Worm (Caenorhabditis elegans) whole organism, L3 larva: ENCODE results near the gene math-48.

Experiments used
- R02D3.7 ChIP-seq: fragments of 150-350 bp; optimal IDR thresholded peaks from 2 replicates; lab custom pipeline; 2014; ENCODE audit warnings: missing biosample characterization, missing genetic modification characterization
- ZK546.5 ChIP-seq: sonication (generic microtip); optimal IDR thresholded peaks from 2 replicates; lab custom pipeline; 2017; ENCODE audit warnings: missing biosample characterization, missing genetic modification characterization
- ama-1 ChIP-seq: fragments of 150-350 bp; optimal IDR thresholded peaks from 2 replicates; lab custom pipeline; 2018
- ceh-16 ChIP-seq: sonication (generic microtip); optimal IDR thresholded peaks from 2 replicates; lab custom pipeline; 2017; ENCODE audit warnings: missing biosample characterization, missing genetic modification characterization
- ceh-28 ChIP-seq: fragments of 150-350 bp; optimal IDR thresholded peaks from 2 replicates; lab custom pipeline; 2014; ENCODE audit warnings: missing biosample characterization, missing genetic modification reagents, missing genetic modification characterization
- ceh-82 ChIP-seq: fragments of 150-350 bp; optimal IDR thresholded peaks from 2 replicates; lab custom pipeline; 2014; ENCODE audit warnings: missing biosample characterization, missing genetic modification characterization
- ceh-9 ChIP-seq: sonication (generic microtip); optimal IDR thresholded peaks from 2 replicates; lab custom pipeline; 2018; ENCODE audit warnings: missing biosample characterization, missing genetic modification characterization
- daf-12 ChIP-seq: fragments of 150-350 bp; optimal IDR thresholded peaks from 2 replicates; lab custom pipeline; 2014; ENCODE audit warnings: missing biosample characterization, missing genetic modification reagents, missing genetic modification characterization
- egl-27 ChIP-seq: sonication (generic microtip); optimal IDR thresholded peaks from 4 replicates; lab custom pipeline; 2017; ENCODE audit warnings: missing biosample characterization, missing genetic modification reagents, missing genetic modification characterization
- egl-5 ChIP-seq: fragments of 150-350 bp; optimal IDR thresholded peaks from 2 replicates; lab custom pipeline; 2017; ENCODE audit warnings: missing biosample characterization, missing genetic modification reagents, missing genetic modification characterization, inconsistent platforms
- elt-1 ChIP-seq: fragments of 150-350 bp; optimal IDR thresholded peaks from 2 replicates; lab custom pipeline; 2014; ENCODE audit warnings: missing biosample characterization, missing genetic modification characterization
- elt-2 ChIP-seq: sonication (generic microtip); optimal IDR thresholded peaks from 2 replicates; lab custom pipeline; 2016; ENCODE audit warnings: missing genetic modification reagents, mild to moderate bottlenecking, missing genetic modification characterization, missing compliant biosample characterization
- elt-3 ChIP-seq, 3 experiments: fragments of 150-350 bp in 1 of 3; sonication (generic microtip) in 2 of 3; optimal IDR thresholded peaks; 2 replicates in 2 of 3; 4 replicates in 1 of 3; lab custom pipeline; 2014 to 2017; ENCODE audit warnings: missing biosample characterization in 3 of 3, missing genetic modification characterization in 3 of 3
- eor-1 ChIP-seq, 2 experiments: fragments of 150-350 bp; optimal IDR thresholded peaks; 2 replicates each; lab custom pipeline; 2014 to 2018; ENCODE audit warnings: missing biosample characterization in 2 of 2, missing genetic modification characterization in 2 of 2
- fkh-10 ChIP-seq: sonication (generic microtip); optimal IDR thresholded peaks from 2 replicates; lab custom pipeline; 2017; ENCODE audit warnings: missing biosample characterization, missing genetic modification reagents, missing genetic modification characterization
- fkh-2 ChIP-seq: fragments of 150-350 bp; optimal IDR thresholded peaks from 2 replicates; lab custom pipeline; 2014; ENCODE audit warnings: missing biosample characterization, missing genetic modification reagents, missing genetic modification characterization
- fos-1 ChIP-seq: fragments of 150-350 bp; optimal IDR thresholded peaks from 2 replicates; lab custom pipeline; 2014; ENCODE audit warnings: missing biosample characterization, missing genetic modification characterization
- hmg-11 ChIP-seq: sonication (generic microtip); optimal IDR thresholded peaks from 2 replicates; lab custom pipeline; 2016; ENCODE audit warnings: missing genetic modification characterization, missing compliant biosample characterization
- lsy-12 ChIP-seq: sonication (generic microtip); optimal IDR thresholded peaks from 2 replicates; lab custom pipeline; 2016; ENCODE audit warnings: mild to moderate bottlenecking, missing genetic modification characterization, missing compliant biosample characterization
- mdl-1 ChIP-seq: fragments of 150-350 bp; optimal IDR thresholded peaks from 2 replicates; lab custom pipeline; 2014; ENCODE audit warnings: missing biosample characterization, missing genetic modification characterization
- mml-1 ChIP-seq: fragments of 150-350 bp; sonication (generic microtip); optimal IDR thresholded peaks from 3 replicates; lab custom pipeline; 2014; ENCODE audit warnings: missing biosample characterization, missing genetic modification characterization
- nfya-1 ChIP-seq: sonication (generic microtip); optimal IDR thresholded peaks from 2 replicates; lab custom pipeline; 2017; ENCODE audit warnings: missing genetic modification characterization, mild to moderate bottlenecking, missing compliant biosample characterization, antibody characterized with exemption, moderate library complexity; ENCODE audit not compliant: insufficient read depth
- nhr-11 ChIP-seq: fragments of 150-350 bp; optimal IDR thresholded peaks from 2 replicates; lab custom pipeline; 2014; ENCODE audit warnings: missing biosample characterization, missing genetic modification characterization
- nhr-12 ChIP-seq: fragments of 150-350 bp; optimal IDR thresholded peaks from 2 replicates; lab custom pipeline; 2014; ENCODE audit warnings: missing biosample characterization, missing genetic modification characterization
- nhr-23 ChIP-seq: fragments of 150-350 bp; optimal IDR thresholded peaks from 2 replicates; lab custom pipeline; 2014; ENCODE audit warnings: missing biosample characterization, missing genetic modification reagents, missing genetic modification characterization
- nhr-237 ChIP-seq: fragments of 150-350 bp; optimal IDR thresholded peaks from 2 replicates; lab custom pipeline; 2014; ENCODE audit warnings: missing biosample characterization, missing genetic modification characterization
- nhr-28 ChIP-seq: fragments of 150-350 bp; optimal IDR thresholded peaks from 2 replicates; lab custom pipeline; 2014; ENCODE audit warnings: missing biosample characterization, missing genetic modification characterization
- pha-4 ChIP-seq: fragments of 150-350 bp; optimal IDR thresholded peaks from 2 replicates; lab custom pipeline; 2014; ENCODE audit warnings: missing biosample characterization, missing genetic modification reagents, missing genetic modification characterization
- pqm-1 ChIP-seq: fragments of 150-350 bp; optimal IDR thresholded peaks from 2 replicates; lab custom pipeline; 2017; ENCODE audit warnings: missing biosample characterization, missing genetic modification characterization, inconsistent platforms
- sea-2 ChIP-seq: fragments of 150-350 bp; sonication (generic microtip); optimal IDR thresholded peaks from 4 replicates; lab custom pipeline; 2014; ENCODE audit warnings: missing biosample characterization, missing genetic modification reagents, missing genetic modification characterization
- skn-1 ChIP-seq: fragments of 150-350 bp; optimal IDR thresholded peaks from 2 replicates; lab custom pipeline; 2014; ENCODE audit warnings: missing biosample characterization, missing genetic modification characterization
- snpc-4 ChIP-seq: fragments of 150-350 bp; optimal IDR thresholded peaks from 2 replicates; lab custom pipeline; 2014; ENCODE audit warnings: missing biosample characterization, missing genetic modification characterization
- tbx-2 ChIP-seq: sonication (generic microtip); optimal IDR thresholded peaks from 2 replicates; lab custom pipeline; 2016; ENCODE audit warnings: mild to moderate bottlenecking, missing genetic modification characterization, missing compliant biosample characterization
- ztf-11 ChIP-seq: fragments of 150-350 bp; optimal IDR thresholded peaks from 2 replicates; lab custom pipeline; 2014; ENCODE audit warnings: missing biosample characterization, missing genetic modification characterization
- ztf-4 ChIP-seq: fragments of 150-350 bp; optimal IDR thresholded peaks from 2 replicates; lab custom pipeline; 2014; ENCODE audit warnings: missing biosample characterization, missing genetic modification characterization

Gene math-48

ce11 chrII:1917862-1918261 is 28.5 kb downstream of the math-48 start, which contains the start of gene bath-4:
bath-4 (minus strand) TSS chrII:1917962.
- no peak for TF ChIP-seq ztf-11
- no peak for TF ChIP-seq egl-27
- no peak for TF ChIP-seq nhr-23
- no peak for TF ChIP-seq elt-3 (tag; optimal IDR thresholded peaks at IDR 0.05; lab: Kevin White, UChicago)
- TF ChIP-seq lsy-12: no peak
- TF ChIP-seq ceh-9 (tag; lab: Kevin White, UChicago): no peak
- no peak for TF ChIP-seq eor-1 (tag; optimal IDR thresholded peaks at IDR 0.05; lab: Kevin White, UChicago)
- TF ChIP-seq nhr-12: no peak
- no peak for TF ChIP-seq daf-12 (tag; lab: Kevin White, UChicago)
- no peak for TF ChIP-seq mml-1
- no peak for TF ChIP-seq ceh-82 (tag; lab: Kevin White, UChicago)
- TF ChIP-seq elt-1 (tag; lab: Kevin White, UChicago): no peak
- TF ChIP-seq ama-1 (lab: Kevin White, UChicago): no peak
- TF ChIP-seq nhr-237 (tag; lab: Kevin White, UChicago): no peak
- TF ChIP-seq pqm-1: no peak
- no peak for TF ChIP-seq tbx-2
- TF ChIP-seq fkh-10 (GFP tag; lab: Kevin White, UChicago): no peak
- TF ChIP-seq nhr-28 (tag; lab: Kevin White, UChicago): no peak
- no peak for TF ChIP-seq elt-2
- TF ChIP-seq snpc-4: no peak

ce11 chrII:1912741-1913140 is 33.6 kb downstream of the math-48 start, which contains the start of gene math-31:
math-31 (minus strand) TSS chrII:1912841.
- no peak for TF ChIP-seq ztf-11
- no peak for TF ChIP-seq pha-4
- TF ChIP-seq nhr-11 (tag; lab: Kevin White, UChicago): no peak
- TF ChIP-seq ztf-4 (tag; lab: Kevin White, UChicago): no peak
- TF ChIP-seq mml-1: no peak
- no peak for TF ChIP-seq sea-2 (GFP tag; lab: Kevin White, UChicago)
- no peak for TF ChIP-seq nhr-12
- no peak for TF ChIP-seq ZK546.5 (tag; lab: Kevin White, UChicago)
- TF ChIP-seq egl-5 (tag; lab: Kevin White, UChicago): no peak
- TF ChIP-seq, all 47 proteins: peak for 0

- no peak for TF ChIP-seq elt-3 (tag; optimal IDR thresholded peaks at IDR 0.05; lab: Kevin White, UChicago)
- TF ChIP-seq skn-1 (tag; lab: Kevin White, UChicago): no peak
- TF ChIP-seq pqm-1: peak; percentile 16
- no peak for TF ChIP-seq eor-1 (tag; optimal IDR thresholded peaks at IDR 0.05; lab: Kevin White, UChicago)
- no peak for TF ChIP-seq mdl-1 (tag; lab: Kevin White, UChicago)
These were observed 41.2 kb downstream of the math-48 start, which contains the start of gene math-22 for ce11 chrII:1905104-1905503. math-22 (plus strand) TSS chrII:1905404.

- no peak for TF ChIP-seq pqm-1
- TF ChIP-seq elt-3 (tag; optimal IDR thresholded peaks at IDR 0.05; lab: Kevin White, UChicago): no peak
- TF ChIP-seq R02D3.7 (tag; lab: Kevin White, UChicago): no peak
- no peak for TF ChIP-seq daf-12 (tag; lab: Kevin White, UChicago)
These were observed 44.3 kb downstream of the math-48 start, which contains the start of gene math-23 for ce11 chrII:1901981-1902380. math-23 (plus strand) TSS chrII:1902281.

- no peak for TF ChIP-seq ceh-16 (tag; lab: Kevin White, UChicago)
- TF ChIP-seq nfya-1: no peak
- no peak for TF ChIP-seq fkh-2 (tag; lab: Kevin White, UChicago)
- TF ChIP-seq skn-1 (tag; lab: Kevin White, UChicago): no peak
- no peak for TF ChIP-seq elt-3 (tag; optimal IDR thresholded peaks at IDR 0.05; lab: Kevin White, UChicago)
- TF ChIP-seq ceh-82 (tag; lab: Kevin White, UChicago): no peak
- no peak for TF ChIP-seq hmg-11 (tag; lab: Kevin White, UChicago)
- TF ChIP-seq nhr-12: no peak
- no peak for TF ChIP-seq ZK546.5 (tag; lab: Kevin White, UChicago)
- TF ChIP-seq ceh-9 (tag; lab: Kevin White, UChicago): no peak
- TF ChIP-seq fos-1: no peak
- TF ChIP-seq elt-1 (tag; lab: Kevin White, UChicago): no peak
- no peak for TF ChIP-seq ceh-28 (tag; lab: Kevin White, UChicago)
- no peak for TF ChIP-seq nhr-11 (tag; lab: Kevin White, UChicago)
These were observed 46.4 kb downstream of the math-48 start, which contains the start of gene math-24 for ce11 chrII:1899934-1900333. math-24 (plus strand) TSS chrII:1900234.
